Worm (Caenorhabditis elegans): ENCODE data around the gene srd-1.

DNA sequence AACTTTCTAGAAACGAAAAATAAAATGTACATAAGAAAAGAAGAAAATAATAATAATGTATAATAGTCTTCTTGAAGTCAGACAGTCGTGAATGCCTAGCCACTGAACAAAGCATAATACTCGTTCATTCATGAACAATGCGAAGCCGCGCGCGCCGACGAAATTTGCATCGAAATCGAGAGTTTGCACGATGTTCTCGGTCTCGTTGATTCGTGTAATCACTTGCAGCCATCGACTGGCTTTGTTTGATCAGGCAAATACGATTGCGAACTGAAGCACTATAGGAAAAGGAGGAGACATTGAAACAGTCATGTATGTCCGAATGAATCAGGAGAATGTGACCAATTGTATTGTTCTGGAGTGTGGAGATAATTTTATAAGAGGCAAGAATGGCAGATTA is 21.2 kb upstream of the srd-1 start:
- TF ChIP-seq lir-1 (GFP tag; conservative IDR thresholded peaks at IDR 0.05) (no peak), dox-1 (GFP tag; IDR thresholded peaks at IDR 0.05) (no peak), ets-4 (GFP tag; optimal IDR thresholded peaks at IDR 0.05) (no peak), ceh-40 (GFP tag; IDR thresholded peaks at IDR 0.05) (no peak), bed-2 (GFP tag; IDR thresholded peaks at IDR 0.05) (no peak), xnd-1 (tag; optimal IDR thresholded peaks at IDR 0.05) (no peak), K12H6.12 (tag; optimal IDR thresholded peaks at IDR 0.05) (no peak), nfya-2 (GFP tag; IDR thresholded peaks at IDR 0.05) (no peak), let-526 (GFP tag; IDR thresholded peaks at IDR 0.05) (no peak), ama-1 (optimal IDR thresholded peaks at IDR 0.05) (no peak), ama-1 (GFP tag; optimal IDR thresholded peaks at IDR 0.05) (no peak), fkh-3 (tag; optimal IDR thresholded peaks at IDR 0.05) (no peak), ztf-25 (GFP tag; IDR thresholded peaks at IDR 0.05) (no peak)

Data from whole organism, young adult.